Worm (Caenorhabditis elegans) whole organism, L3 larva: ENCODE results near the gene K11D9.3.

Experiments
- ama-1 ChIP-seq: fragments of 150-350 bp; optimal IDR thresholded peaks from 2 replicates; lab custom pipeline; 2018
- eor-1 ChIP-seq, 2 experiments: fragments of 150-350 bp; optimal IDR thresholded peaks; 2 replicates each; lab custom pipeline; 2014 to 2018; ENCODE audit warnings: missing biosample characterization in 2 of 2, missing genetic modification characterization in 2 of 2
- fos-1 ChIP-seq: fragments of 150-350 bp; optimal IDR thresholded peaks from 2 replicates; lab custom pipeline; 2014; ENCODE audit warnings: missing biosample characterization, missing genetic modification characterization
- lin-39 ChIP-seq: fragments of 150-350 bp; optimal IDR thresholded peaks from 2 replicates; lab custom pipeline; 2018; ENCODE audit warnings: missing biosample characterization, missing genetic modification reagents, missing genetic modification characterization
- snpc-4 ChIP-seq: fragments of 150-350 bp; optimal IDR thresholded peaks from 2 replicates; lab custom pipeline; 2014; ENCODE audit warnings: missing biosample characterization, missing genetic modification characterization
- unc-62 ChIP-seq: fragments of 150-350 bp; sonication (generic microtip); optimal IDR thresholded peaks from 4 replicates; lab custom pipeline; 2014; ENCODE audit warnings: missing biosample characterization, missing genetic modification reagents, missing genetic modification characterization
- ztf-11 ChIP-seq: fragments of 150-350 bp; optimal IDR thresholded peaks from 2 replicates; lab custom pipeline; 2014; ENCODE audit warnings: missing biosample characterization, missing genetic modification characterization
- ztf-4 ChIP-seq: fragments of 150-350 bp; optimal IDR thresholded peaks from 2 replicates; lab custom pipeline; 2014; ENCODE audit warnings: missing biosample characterization, missing genetic modification characterization

- TF ChIP-seq eor-1 (tag; optimal IDR thresholded peaks at IDR 0.05; lab: Kevin White, UChicago) (no peak), ztf-11 (tag; lab: Kevin White, UChicago) (no peak), snpc-4 (tag; lab: Kevin White, UChicago) (no peak), ama-1 (lab: Kevin White, UChicago) (no peak), ztf-4 (tag; lab: Kevin White, UChicago) (no peak), unc-62 (GFP tag; lab: Kevin White, UChicago) (no peak), fos-1 (tag; lab: Kevin White, UChicago) (no peak), lin-39 (no peak)
Observed at ce11 chrIII:10815199-10815598, 13.2 kb upstream of the K11D9.3 start.
